Worm (Caenorhabditis elegans) whole organism, L2 larva: ENCODE data around the gene Y69E1A.4.

Experiments used
- dmd-4 ChIP-seq: sonication (generic microtip); optimal IDR thresholded peaks from 2 replicates; lab custom pipeline; 2017; ENCODE audit warnings: missing biosample characterization, missing genetic modification characterization
- elt-1 ChIP-seq: fragments of 150-350 bp; optimal IDR thresholded peaks from 2 replicates; lab custom pipeline; 2014; ENCODE audit warnings: missing biosample characterization, missing genetic modification characterization
- skn-1 ChIP-seq: sonication (generic microtip); optimal IDR thresholded peaks from 2 replicates; lab custom pipeline; 2017; ENCODE audit warnings: missing biosample characterization, missing genetic modification characterization
- zag-1 ChIP-seq: fragments of 150-350 bp; optimal IDR thresholded peaks from 2 replicates; lab custom pipeline; 2014; ENCODE audit warnings: missing biosample characterization, missing genetic modification characterization

ce11 chrIV:11001614-11002013 lies 46.6 kb downstream of the Y69E1A.4 start, which contains the start of gene F13H10.9:
- TF ChIP-seq elt-1 (tag; lab: Kevin White, UChicago) (no peak), skn-1 (tag; lab: Kevin White, UChicago) (no peak), dmd-4 (tag; lab: Kevin White, UChicago) (no peak), zag-1 (tag; lab: Kevin White, UChicago) (no peak)
